Fruit fly (Drosophila melanogaster): Measurements from ENCODE around the gene Alp12.

Alp12 gene

DNA sequence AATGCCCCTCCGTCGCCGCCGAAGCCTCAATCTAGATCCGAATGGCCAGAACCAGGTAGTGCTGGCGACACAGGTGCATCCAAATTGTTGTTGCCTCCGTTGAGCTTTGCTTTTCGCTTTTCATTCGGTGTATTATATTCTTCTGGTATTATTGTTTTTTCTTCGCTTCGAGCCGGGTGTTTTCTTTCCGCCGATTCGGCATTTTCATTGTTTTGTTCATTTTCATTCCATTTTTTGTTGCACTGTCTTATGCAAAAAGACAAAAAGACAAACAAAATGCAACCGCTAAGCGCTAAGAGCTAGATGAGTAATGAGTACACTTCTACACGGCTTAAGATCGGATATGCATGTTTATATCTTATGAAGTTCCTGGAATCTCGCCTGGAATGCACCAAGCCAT, 48.4 kb downstream of the Alp12 start:
- no peak for TF ChIP-seq salm (tag; optimal IDR thresholded peaks at IDR 0.05)
- no peak for TF ChIP-seq Hand (GFP tag; optimal IDR thresholded peaks at IDR 0.05)
- TF ChIP-seq CG17359 (tag; optimal IDR thresholded peaks at IDR 0.05): no peak

dm6 chr2L:19473397-19474009, 49.7 kb downstream of the Alp12 start:
- no peak for TF ChIP-seq tna (GFP tag; IDR thresholded peaks at IDR 0.05; ENCODE audit: partially characterized antibody)
- no peak for TF ChIP-seq D19B (GFP tag; optimal IDR thresholded peaks at IDR 0.05)
- TF ChIP-seq ase (GFP tag; IDR thresholded peaks at IDR 0.05): no peak
- TF ChIP-seq CG5245 (GFP tag; optimal IDR thresholded peaks at IDR 0.05): no peak
- TF ChIP-seq CG3065 (GFP tag; optimal IDR thresholded peaks at IDR 0.05): no peak

Measured in whole organism, embryonic.